Fruit fly (Drosophila melanogaster) Kc167 (cell line): ENCODE data around the gene CG18262.

Experiments
- Sin3A ChIP-seq: fragments of >200 bp; optimal IDR thresholded peaks from 2 replicates; lab custom pipeline; 2018; ENCODE audit warnings: missing external identifiers
- h ChIP-seq: fragments of >200 bp; optimal IDR thresholded peaks from 3 replicates; lab custom pipeline; 2018; ENCODE audit warnings: missing external identifiers
- ttk ChIP-seq: sonication (Bioruptor generic); optimal IDR thresholded peaks from 2 replicates; lab custom pipeline; 2017; ENCODE audit warnings: missing external identifiers

DNA sequence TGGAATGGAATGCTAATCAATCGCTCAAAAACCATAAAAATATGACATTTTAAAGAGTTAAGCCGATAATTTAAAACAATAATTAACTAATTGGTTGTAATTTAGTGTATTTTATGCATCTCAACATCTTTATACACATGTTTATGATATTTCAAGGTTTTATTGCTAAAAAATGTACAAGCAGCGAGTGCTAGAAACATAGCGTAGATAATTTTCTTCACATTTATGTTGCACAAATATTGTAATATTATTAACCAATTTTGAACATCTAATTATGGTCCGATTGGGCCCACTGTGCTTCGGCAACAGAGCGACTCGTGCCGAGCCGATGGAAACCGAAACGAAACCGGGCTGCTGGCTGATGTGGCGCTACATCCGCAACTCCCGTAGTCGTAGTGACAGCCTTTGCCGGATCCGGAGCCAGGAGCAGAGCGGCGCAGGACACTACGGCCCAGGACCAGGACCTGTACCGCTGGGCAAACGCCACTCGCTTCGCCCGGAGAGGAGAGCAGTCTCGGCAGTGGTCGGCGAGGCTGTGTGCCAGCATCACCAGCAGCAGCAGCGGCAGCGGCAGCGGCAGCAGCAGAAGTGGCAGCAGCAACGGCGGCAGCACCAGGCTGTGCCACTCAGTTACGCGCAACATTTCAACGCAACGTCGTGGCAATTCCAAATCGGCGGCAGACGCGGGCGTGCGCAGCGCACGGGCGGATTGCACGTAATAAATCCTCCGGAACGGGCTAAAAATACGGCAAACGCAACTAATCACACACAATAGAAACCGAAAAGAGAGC lies 25.6 kb downstream of the CG18262 start, which contains the start of gene sdt:
- TF ChIP-seq h (no peak), Sin3A (no peak), ttk (lab: Kevin White, UChicago) (no peak)
